Fruit fly (Drosophila melanogaster) whole organism, embryonic: ENCODE data around the gene tws.

Source experiments
- Asciz ChIP-seq: fragments of 200-800 bp; sonication (Bioruptor generic); optimal IDR thresholded peaks from 2 replicates; lab custom pipeline; 2017; ENCODE audit warnings: missing biosample characterization, mild to moderate bottlenecking, missing genetic modification characterization, missing genetic modification reagents
- Atf3 ChIP-seq: fragments of 200-800 bp; sonication (Bioruptor generic); optimal IDR thresholded peaks from 3 replicates; lab custom pipeline; 2016; ENCODE audit warnings: missing biosample characterization, missing genetic modification characterization
- Bteb2 ChIP-seq: fragments of 200-800 bp; sonication (Bioruptor generic); optimal IDR thresholded peaks from 2 replicates; lab custom pipeline; 2016; ENCODE audit warnings: missing biosample characterization, missing genetic modification characterization
- CG10209 ChIP-seq: fragments of 200-800 bp; sonication (Bioruptor generic); optimal IDR thresholded peaks from 3 replicates; lab custom pipeline; 2017; ENCODE audit warnings: missing biosample characterization, mild to moderate bottlenecking, missing genetic modification characterization, missing genetic modification reagents
- CG11085 ChIP-seq: fragments of 200-800 bp; sonication (Bioruptor generic); IDR thresholded peaks from 2 replicates; pipeline ENCODE4 v1.3.6; 2022; ENCODE audit warnings: missing biosample characterization, missing genetic modification characterization
- CG12071 ChIP-seq: fragments of 200-800 bp; sonication (Bioruptor generic); optimal IDR thresholded peaks from 3 replicates; lab custom pipeline; 2018; ENCODE audit warnings: missing biosample characterization, mild to moderate bottlenecking, missing genetic modification characterization
- CG12391 ChIP-seq: fragments of 200-800 bp; sonication (Bioruptor generic); optimal IDR thresholded peaks from 3 replicates; lab custom pipeline; 2018; ENCODE audit warnings: missing biosample characterization, mild to moderate bottlenecking, missing genetic modification characterization, moderate library complexity
- CG13775 ChIP-seq: fragments of 200-800 bp; sonication (Bioruptor generic); optimal IDR thresholded peaks from 3 replicates; lab custom pipeline; 2017; ENCODE audit warnings: missing biosample characterization, mild to moderate bottlenecking, missing genetic modification characterization
- CG13894 ChIP-seq: fragments of 200-800 bp; sonication (Bioruptor generic); optimal IDR thresholded peaks from 3 replicates; lab custom pipeline; 2018; ENCODE audit warnings: missing biosample characterization, mild to moderate bottlenecking, missing genetic modification characterization, moderate library complexity
- CG15696 ChIP-seq: fragments of 200-800 bp; sonication (Bioruptor generic); optimal IDR thresholded peaks from 2 replicates; lab custom pipeline; 2019; ENCODE audit warnings: missing biosample characterization, mild to moderate bottlenecking, missing genetic modification characterization, moderate library complexity
- CG1602 ChIP-seq: fragments of 200-800 bp; sonication (Bioruptor generic); optimal IDR thresholded peaks from 3 replicates; lab custom pipeline; 2016; ENCODE audit warnings: missing biosample characterization, missing genetic modification characterization
- CG1603 ChIP-seq: fragments of 200-800 bp; sonication (Bioruptor generic); optimal IDR thresholded peaks from 2 replicates; lab custom pipeline; 2019; ENCODE audit warnings: missing biosample characterization, mild to moderate bottlenecking, missing genetic modification characterization, moderate library complexity
- CG17385 ChIP-seq: fragments of 200-800 bp; sonication (Bioruptor generic); optimal IDR thresholded peaks from 3 replicates; lab custom pipeline; 2018; ENCODE audit warnings: missing biosample characterization, mild to moderate bottlenecking, missing genetic modification characterization
- CG17802 ChIP-seq: fragments of 200-800 bp; sonication (Bioruptor generic); optimal IDR thresholded peaks from 2 replicates; lab custom pipeline; 2018; ENCODE audit warnings: missing biosample characterization, mild to moderate bottlenecking, missing genetic modification characterization, moderate library complexity
- CG1832 ChIP-seq: fragments of 200-800 bp; sonication (Bioruptor generic); optimal IDR thresholded peaks from 2 replicates; lab custom pipeline; 2017; ENCODE audit warnings: missing biosample characterization, mild to moderate bottlenecking, missing genetic modification characterization, inconsistent platforms
- CG2120 ChIP-seq: fragments of 200-800 bp; sonication (Bioruptor generic); optimal IDR thresholded peaks from 3 replicates; lab custom pipeline; 2016; ENCODE audit warnings: missing biosample characterization, missing genetic modification characterization
- CG2678 ChIP-seq: fragments of 200-800 bp; sonication (Bioruptor generic); optimal IDR thresholded peaks from 3 replicates; lab custom pipeline; 2019; ENCODE audit warnings: missing biosample characterization, mild to moderate bottlenecking, missing genetic modification characterization, moderate library complexity
- CG31365 ChIP-seq: fragments of 200-800 bp; sonication (Bioruptor generic); optimal IDR thresholded peaks from 2 replicates; lab custom pipeline; 2018; ENCODE audit warnings: missing biosample characterization, mild to moderate bottlenecking, missing genetic modification characterization
- CG4854 ChIP-seq: fragments of 200-800 bp; sonication (Bioruptor generic); optimal IDR thresholded peaks from 2 replicates; lab custom pipeline; 2016; ENCODE audit warnings: missing biosample characterization, missing genetic modification characterization, inconsistent platforms
- CG6175 ChIP-seq: fragments of 200-800 bp; sonication (Bioruptor generic); IDR thresholded peaks from 3 replicates; pipeline ENCODE4 v1.3.6; 2022; ENCODE audit warnings: missing biosample characterization, missing genetic modification characterization
- D ChIP-seq, 2 experiments: fragments of 200-800 bp in 1 of 2; fragments of >200 bp in 1 of 2; sonication (Bioruptor generic) in 1 of 2; optimal IDR thresholded peaks; 2 replicates in 1 of 2; 3 replicates in 1 of 2; lab custom pipeline; 2017; ENCODE audit warnings: mild to moderate bottlenecking in 1 of 2, missing biosample characterization in 1 of 2, missing genetic modification characterization in 1 of 2, missing genetic modification reagents in 1 of 2
- Fer1 ChIP-seq: fragments of 200-800 bp; sonication (Bioruptor generic); optimal IDR thresholded peaks from 2 replicates; lab custom pipeline; 2017; ENCODE audit warnings: missing biosample characterization, mild to moderate bottlenecking, missing genetic modification characterization
- HLH54F ChIP-seq: fragments of 200-800 bp; sonication (Bioruptor generic); optimal IDR thresholded peaks from 3 replicates; lab custom pipeline; 2016; ENCODE audit warnings: missing biosample characterization, missing genetic modification characterization
- Hmr ChIP-seq: fragments of 200-800 bp; sonication (Bioruptor generic); optimal IDR thresholded peaks from 3 replicates; lab custom pipeline; 2017; ENCODE audit warnings: mild to moderate bottlenecking, missing biosample characterization, missing genetic modification reagents, missing genetic modification characterization
- Mes4 ChIP-seq: fragments of 200-800 bp; sonication (Bioruptor generic); optimal IDR thresholded peaks from 2 replicates; lab custom pipeline; 2016; ENCODE audit warnings: missing biosample characterization, missing genetic modification characterization
- Pdp1 ChIP-seq, 2 experiments: fragments of 200-800 bp; sonication (Bioruptor generic); optimal IDR thresholded peaks; 3 replicates each; lab custom pipeline; 2016; ENCODE audit warnings: missing biosample characterization in 2 of 2, missing genetic modification characterization in 2 of 2, mild to moderate bottlenecking in 1 of 2, moderate library complexity in 1 of 2
- Rfx ChIP-seq: fragments of 200-800 bp; sonication (Bioruptor generic); IDR thresholded peaks from 2 replicates; pipeline ENCODE4 v1.3.6; 2022; ENCODE audit warnings: missing biosample characterization, missing genetic modification characterization
- Side ChIP-seq: fragments of 200-800 bp; sonication (Bioruptor generic); optimal IDR thresholded peaks from 2 replicates; lab custom pipeline; 2016; ENCODE audit warnings: missing biosample characterization, missing genetic modification characterization
- Sin3A ChIP-seq: fragments of >200 bp; optimal IDR thresholded peaks from 2 replicates; lab custom pipeline; 2018
- Sox102F ChIP-seq: fragments of 200-800 bp; sonication (Bioruptor generic); optimal IDR thresholded peaks from 2 replicates; lab custom pipeline; 2018; ENCODE audit warnings: missing biosample characterization, mild to moderate bottlenecking, missing genetic modification characterization, moderate library complexity
- Xrp1 ChIP-seq: fragments of 200-800 bp; sonication (Bioruptor generic); IDR thresholded peaks from 2 replicates; pipeline ENCODE4 v1.3.6; 2022; ENCODE audit warnings: missing biosample characterization, missing genetic modification characterization
- ac ChIP-seq: fragments of 200-800 bp; sonication (Bioruptor generic); optimal IDR thresholded peaks from 3 replicates; lab custom pipeline; 2017; ENCODE audit warnings: missing biosample characterization, mild to moderate bottlenecking, missing genetic modification characterization
- az2 ChIP-seq: fragments of 200-800 bp; sonication (Bioruptor generic); optimal IDR thresholded peaks from 3 replicates; lab custom pipeline; 2016; ENCODE audit warnings: missing biosample characterization, missing genetic modification characterization
- chif ChIP-seq, 2 experiments: fragments of 200-800 bp; sonication (Bioruptor generic); optimal IDR thresholded peaks; 3 replicates each; lab custom pipeline; 2016; ENCODE audit warnings: missing biosample characterization in 2 of 2, missing genetic modification characterization in 2 of 2
- ci ChIP-seq: fragments of 200-800 bp; sonication (Bioruptor generic); IDR thresholded peaks from 3 replicates; pipeline ENCODE4 v1.3.6; 2022; ENCODE audit warnings: missing biosample characterization, missing genetic modification characterization
- cwo ChIP-seq: fragments of 200-800 bp; sonication (Bioruptor generic); optimal IDR thresholded peaks from 3 replicates; lab custom pipeline; 2017; ENCODE audit warnings: missing biosample characterization, missing genetic modification characterization, mild to moderate bottlenecking, moderate library complexity, missing genetic modification reagents
- gsb-n ChIP-seq: fragments of 200-800 bp; sonication (Bioruptor generic); optimal IDR thresholded peaks from 3 replicates; lab custom pipeline; 2018; ENCODE audit warnings: missing biosample characterization, mild to moderate bottlenecking, missing genetic modification characterization
- ind ChIP-seq: fragments of 200-800 bp; sonication (Bioruptor generic); optimal IDR thresholded peaks from 3 replicates; lab custom pipeline; 2016; ENCODE audit warnings: missing biosample characterization, missing genetic modification characterization
- insv ChIP-seq, 2 experiments: fragments of 200-800 bp; sonication (Bioruptor generic); optimal IDR thresholded peaks; 3 replicates each; lab custom pipeline; 2016 to 2018; ENCODE audit warnings: missing biosample characterization in 2 of 2, missing genetic modification characterization in 2 of 2
- jigr1 ChIP-seq: fragments of 200-800 bp; sonication (Bioruptor generic); IDR thresholded peaks from 3 replicates; pipeline ENCODE4 v1.3.6; 2022; ENCODE audit warnings: missing biosample characterization, missing genetic modification characterization
- lbe ChIP-seq: fragments of 200-800 bp; sonication (Bioruptor generic); optimal IDR thresholded peaks from 2 replicates; lab custom pipeline; 2016; ENCODE audit warnings: missing biosample characterization, mild to moderate bottlenecking, missing genetic modification characterization
- nau ChIP-seq: fragments of 200-800 bp; sonication (Bioruptor generic); optimal IDR thresholded peaks from 3 replicates; lab custom pipeline; 2017; ENCODE audit warnings: missing biosample characterization, mild to moderate bottlenecking, missing genetic modification characterization, missing genetic modification reagents
- nmo ChIP-seq: fragments of 200-800 bp; sonication (Bioruptor generic); optimal IDR thresholded peaks from 2 replicates; lab custom pipeline; 2018; ENCODE audit warnings: missing biosample characterization, mild to moderate bottlenecking, missing genetic modification characterization, moderate library complexity
- ro ChIP-seq: fragments of 200-800 bp; sonication (Bioruptor generic); IDR thresholded peaks from 2 replicates; pipeline ENCODE4 v1.3.6; 2022; ENCODE audit warnings: missing biosample characterization, missing genetic modification characterization
- salm ChIP-seq: fragments of 200-800 bp; sonication (Bioruptor generic); optimal IDR thresholded peaks from 2 replicates; lab custom pipeline; 2018; ENCODE audit warnings: missing biosample characterization, mild to moderate bottlenecking, missing genetic modification characterization
- stc ChIP-seq: fragments of 200-800 bp; sonication (Bioruptor generic); IDR thresholded peaks from 2 replicates; pipeline ENCODE4 v1.3.6; 2022; ENCODE audit warnings: missing biosample characterization, missing genetic modification characterization
- tgo ChIP-seq: fragments of 200-800 bp; sonication (Bioruptor generic); IDR thresholded peaks from 3 replicates; pipeline ENCODE4 v1.3.6; 2022; ENCODE audit warnings: missing biosample characterization, missing genetic modification characterization
- tio ChIP-seq: fragments of 200-800 bp; sonication (Bioruptor generic); optimal IDR thresholded peaks from 2 replicates; lab custom pipeline; 2017; ENCODE audit warnings: missing biosample characterization, missing genetic modification characterization, inconsistent platforms
- vvl ChIP-seq: fragments of 200-800 bp; sonication (Bioruptor generic); IDR thresholded peaks from 2 replicates; pipeline ENCODE4 v1.3.6; 2022; ENCODE audit warnings: missing biosample characterization, missing genetic modification characterization

Gene tws

dm6 chr3R:10168483-10169064, 29.0 kb upstream of the tws start (continued):
- no peak for TF ChIP-seq CG31365 (tag; lab: Kevin White, UChicago)
- peak; percentile 70 for TF ChIP-seq CG2120 (GFP tag; lab: Kevin White, UChicago)
- peak; percentile 17 for TF ChIP-seq gsb-n
- TF ChIP-seq CG1602 (GFP tag; lab: Kevin White, UChicago) = peak; percentile 40
- TF ChIP-seq CG2678 = peak; percentile 70
- TF ChIP-seq ci (GFP tag; lab: Robert Waterston, UW) = peak; percentile 62; the same call in 2 of the 3 replicates
- peak; percentile 43 for TF ChIP-seq ac
- TF ChIP-seq chif (GFP tag; optimal IDR thresholded peaks at IDR 0.05; lab: Kevin White, UChicago) = peak; percentile 17 to 26
- peak; percentile 68 for TF ChIP-seq CG1603 (tag; lab: Kevin White, UChicago)
- TF ChIP-seq Hmr = peak; percentile 61
- TF ChIP-seq CG13894 (tag; lab: Kevin White, UChicago) = no peak
- peak in 1 of 2 experiments; percentile 16 for TF ChIP-seq Pdp1 (GFP tag; optimal IDR thresholded peaks at IDR 0.05; lab: Kevin White, UChicago)
- TF ChIP-seq nmo = peak; percentile 35
- peak; percentile 40 for TF ChIP-seq CG15696 (tag; lab: Kevin White, UChicago)
- TF ChIP-seq CG11085 (GFP tag; lab: Robert Waterston, UW) = peak; percentile 34; the same call in 1 of the 2 replicates
- peak; percentile 15 for TF ChIP-seq Side (GFP tag; lab: Kevin White, UChicago)
- TF ChIP-seq Asciz = no peak
- TF ChIP-seq jigr1 (GFP tag; lab: Robert Waterston, UW) = no peak
- TF ChIP-seq HLH54F (GFP tag; lab: Kevin White, UChicago) = peak; percentile 22
- TF ChIP-seq CG10209 = peak; percentile 21
- peak; percentile 6 for TF ChIP-seq lbe (GFP tag; lab: Kevin White, UChicago)
- TF ChIP-seq CG12071 = peak; percentile 6
- TF ChIP-seq CG13775 = peak; percentile 10
- peak; percentile 44 for TF ChIP-seq tio (GFP tag; lab: Kevin White, UChicago)
- TF ChIP-seq az2 = peak; percentile 26
- TF ChIP-seq CG1832 (GFP tag; lab: Kevin White, UChicago) = no peak
- TF ChIP-seq salm (tag; lab: Kevin White, UChicago) = peak; percentile 1
- TF ChIP-seq stc = no peak
- TF ChIP-seq Sox102F (GFP tag; lab: Kevin White, UChicago) = peak; percentile 50
- TF ChIP-seq ind (GFP tag; lab: Kevin White, UChicago) = peak; percentile 23
- no peak for TF ChIP-seq insv (GFP tag; optimal IDR thresholded peaks at IDR 0.05; lab: Kevin White, UChicago)
- TF ChIP-seq D (optimal IDR thresholded peaks at IDR 0.05; lab: Kevin White, UChicago) = no peak
- TF ChIP-seq D (GFP tag; optimal IDR thresholded peaks at IDR 0.05; lab: Kevin White, UChicago) = peak; percentile 10
- TF ChIP-seq ro (GFP tag; lab: Robert Waterston, UW) = no peak
- peak; percentile 46 for TF ChIP-seq CG17385 (GFP tag; lab: Kevin White, UChicago)
- TF ChIP-seq Fer1 (GFP tag; lab: Kevin White, UChicago) = peak; percentile 8
- TF ChIP-seq Mes4 (GFP tag; lab: Kevin White, UChicago) = no peak
- TF ChIP-seq CG6175 = no peak
- TF ChIP-seq CG12391 (tag; lab: Kevin White, UChicago) = peak; percentile 39
- TF ChIP-seq cwo (GFP tag; lab: Kevin White, UChicago) = peak; percentile 14
- TF ChIP-seq nau (GFP tag; lab: Kevin White, UChicago) = no peak
- TF ChIP-seq Atf3 (GFP tag; lab: Kevin White, UChicago) = no peak
- TF ChIP-seq vvl (GFP tag; lab: Robert Waterston, UW) = peak; percentile 46; the same call in 1 of the 2 replicates
- no peak for TF ChIP-seq Sin3A (lab: Kevin White, UChicago)
- TF ChIP-seq Bteb2 (GFP tag; lab: Kevin White, UChicago) = peak; percentile 29
- peak; percentile 57; the same call in 1 of the 2 replicates for TF ChIP-seq Xrp1 (GFP tag; lab: Robert Waterston, UW)
- peak; percentile 16 for TF ChIP-seq CG4854 (GFP tag; lab: Kevin White, UChicago)
- TF ChIP-seq tgo (GFP tag; lab: Robert Waterston, UW) = no peak
- peak; percentile 48; the same call in 1 of the 2 replicates for TF ChIP-seq Rfx (GFP tag; lab: Robert Waterston, UW)
- TF ChIP-seq CG17802 = no peak
